Worm (Caenorhabditis elegans): ENCODE measurements around the gene K08D8.7.

ce11 chrIV:12869812-12870211 is 26.8 kb upstream of the K08D8.7 start:
- TF ChIP-seq unc-62 (GFP tag; optimal IDR thresholded peaks at IDR 0.05) (no peak), nhr-28 (tag; optimal IDR thresholded peaks at IDR 0.05) (no peak), ztf-11 (tag; optimal IDR thresholded peaks at IDR 0.05) (no peak), nhr-2 (tag; optimal IDR thresholded peaks at IDR 0.05) (no peak), lin-13 (tag; optimal IDR thresholded peaks at IDR 0.05) (no peak), sptf-1 (tag; optimal IDR thresholded peaks at IDR 0.05) (no peak)

Measured in whole organism, mixed stage, embryonic.